Worm (Caenorhabditis elegans): ENCODE results near the gene ZK669.3.

ce11 chrII:7948278-7948677 lies 7.3 kb downstream of the ZK669.3 start:
- no peak for TF ChIP-seq blmp-1 (tag; optimal IDR thresholded peaks at IDR 0.05)
- TF ChIP-seq unc-62 (GFP tag; optimal IDR thresholded peaks at IDR 0.05), result no peak
- TF ChIP-seq nhr-28 (tag; optimal IDR thresholded peaks at IDR 0.05), result no peak
- TF ChIP-seq pha-4 (tag; optimal IDR thresholded peaks at IDR 0.05), result no peak
- no peak for TF ChIP-seq elt-1 (tag; optimal IDR thresholded peaks at IDR 0.05; ENCODE audit: borderline replicate concordance, insufficient read depth)
- TF ChIP-seq nhr-12 (tag; optimal IDR thresholded peaks at IDR 0.05), result no peak
- TF ChIP-seq cnd-1 (tag; optimal IDR thresholded peaks at IDR 0.05), result no peak
- no peak for TF ChIP-seq snpc-4 (tag; optimal IDR thresholded peaks at IDR 0.05)

Measured in whole organism, mixed stage, embryonic.